Worm (Caenorhabditis elegans) whole organism, early embryonic: ENCODE results near the gene C31H1.5.

Experiments used
- B0310.2 ChIP-seq: sonication (generic microtip); optimal IDR thresholded peaks from 2 replicates; lab custom pipeline; 2016; ENCODE audit warnings: mild to moderate bottlenecking, missing genetic modification characterization, missing compliant biosample characterization
- F13C5.2 ChIP-seq: sonication (generic microtip); optimal IDR thresholded peaks from 2 replicates; lab custom pipeline; 2017; ENCODE audit warnings: mild to moderate bottlenecking, missing genetic modification characterization, inconsistent platforms, missing compliant biosample characterization
- aly-1 ChIP-seq: sonication (generic microtip); optimal IDR thresholded peaks from 2 replicates; lab custom pipeline; 2016; ENCODE audit warnings: missing genetic modification characterization, missing compliant biosample characterization
- ama-1 ChIP-seq: fragments of 150-350 bp; optimal IDR thresholded peaks from 2 replicates; lab custom pipeline; 2014
- ceh-13 ChIP-seq: fragments of 200-800 bp; sonication (Bioruptor generic); optimal IDR thresholded peaks from 2 replicates; lab custom pipeline; 2018; ENCODE audit warnings: mild to moderate bottlenecking, missing genetic modification characterization, missing compliant biosample characterization
- ceh-36 ChIP-seq: sonication (generic microtip); optimal IDR thresholded peaks from 2 replicates; lab custom pipeline; 2016; ENCODE audit warnings: missing genetic modification characterization, inconsistent platforms, missing compliant biosample characterization
- ets-7 ChIP-seq: sonication (generic microtip); optimal IDR thresholded peaks from 2 replicates; lab custom pipeline; 2016; ENCODE audit warnings: missing genotype, missing genetic modification characterization, missing compliant biosample characterization
- flt-1 ChIP-seq: fragments of 200-800 bp; sonication (Bioruptor generic); IDR thresholded peaks from 2 replicates; pipeline ENCODE4 v1.3.6; 2022; ENCODE audit warnings: missing genetic modification characterization, missing compliant biosample characterization
- hmbx-1 ChIP-seq: sonication (generic microtip); optimal IDR thresholded peaks from 2 replicates; lab custom pipeline; 2016; ENCODE audit warnings: mild to moderate bottlenecking, missing genetic modification characterization, missing compliant biosample characterization
- hmg-4 ChIP-seq: fragments of 200-800 bp; sonication (Bioruptor generic); optimal IDR thresholded peaks from 2 replicates; lab custom pipeline; 2018; ENCODE audit warnings: mild to moderate bottlenecking, missing genetic modification characterization, missing compliant biosample characterization
- hnd-1 ChIP-seq: sonication (generic microtip); optimal IDR thresholded peaks from 2 replicates; lab custom pipeline; 2016; ENCODE audit warnings: missing genetic modification characterization, missing compliant biosample characterization
- pes-1 ChIP-seq: fragments of 200-800 bp; sonication (Bioruptor generic); IDR thresholded peaks from 2 replicates; pipeline ENCODE4 v1.3.6; 2022; ENCODE audit warnings: missing genetic modification reagents, missing genetic modification characterization, missing compliant biosample characterization
- scrt-1 ChIP-seq: fragments of 200-800 bp; sonication (Bioruptor generic); IDR thresholded peaks from 2 replicates; pipeline ENCODE4 v1.3.6; 2022; ENCODE audit warnings: missing genetic modification characterization, missing compliant biosample characterization
- sea-1 ChIP-seq: fragments of 200-800 bp; sonication (Bioruptor generic); conservative IDR thresholded peaks from 2 replicates; pipeline ENCODE4 v1.3.6; 2022; ENCODE audit warnings: missing genetic modification characterization, missing compliant biosample characterization
- tbx-11 ChIP-seq: fragments of 200-800 bp; sonication (Bioruptor generic); IDR thresholded peaks from 2 replicates; pipeline ENCODE4 v1.3.6; 2022; ENCODE audit warnings: missing genetic modification characterization, missing compliant biosample characterization
- tbx-37 ChIP-seq: fragments of 200-800 bp; sonication (Bioruptor generic); conservative IDR thresholded peaks from 2 replicates; pipeline ENCODE4 v1.3.6; 2022; ENCODE audit warnings: missing genetic modification reagents, missing genetic modification characterization, missing compliant biosample characterization
- tra-4 ChIP-seq: sonication (generic microtip); optimal IDR thresholded peaks from 2 replicates; lab custom pipeline; 2017; ENCODE audit warnings: missing genetic modification characterization, missing compliant biosample characterization

C31H1.5 gene

ce11 chrIV:5790993-5791392 lies 5.6 kb downstream of the C31H1.5 start, which contains the start of gene C31H1.2:
Gene C31H1.2, plus strand, starts transcription at chrIV:5791293.
- TF ChIP-seq B0310.2 (tag; lab: Kevin White, UChicago) = no peak
- no peak for TF ChIP-seq tbx-37 (GFP tag; lab: Robert Waterston, UW)
- TF ChIP-seq flt-1 (GFP tag; lab: Robert Waterston, UW) = no peak
- TF ChIP-seq ceh-13 (GFP tag; lab: Kevin White, UChicago) = no peak
- TF ChIP-seq ama-1 (lab: Kevin White, UChicago) = no peak

DNA sequence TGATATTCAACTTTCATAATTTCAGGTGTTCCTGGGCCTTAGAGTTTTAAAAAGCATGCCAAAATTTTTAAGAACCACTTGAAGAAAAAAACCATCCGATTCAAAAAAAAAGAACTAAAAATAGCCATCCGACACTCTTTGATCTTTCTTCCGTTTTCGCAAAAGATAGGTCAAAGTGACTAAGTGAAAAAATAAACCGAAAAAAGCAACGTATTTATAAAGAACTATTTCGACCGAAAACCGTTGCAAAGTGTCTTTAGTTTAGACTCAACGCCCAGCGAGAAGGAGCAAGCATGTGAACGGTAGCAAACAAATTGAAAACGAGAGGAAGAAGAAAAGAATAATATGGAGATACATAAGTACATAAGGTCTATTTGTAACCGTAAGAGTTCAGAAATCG lies 12.9 kb downstream of the C31H1.5 start:
- TF ChIP-seq B0310.2 (tag; lab: Kevin White, UChicago) (no peak), hmbx-1 (tag; lab: Kevin White, UChicago) (no peak), ama-1 (lab: Kevin White, UChicago) (no peak), ceh-36 (tag; lab: Kevin White, UChicago) (no peak), pes-1 (GFP tag; lab: Robert Waterston, UW) (no peak), tra-4 (tag; lab: Kevin White, UChicago) (no peak), F13C5.2 (tag; lab: Kevin White, UChicago) (no peak), ets-7 (tag; lab: Kevin White, UChicago) (no peak), scrt-1 (no peak), tbx-11 (GFP tag; lab: Robert Waterston, UW) (no peak), aly-1 (tag; lab: Kevin White, UChicago) (no peak), hmg-4 (no peak)

DNA sequence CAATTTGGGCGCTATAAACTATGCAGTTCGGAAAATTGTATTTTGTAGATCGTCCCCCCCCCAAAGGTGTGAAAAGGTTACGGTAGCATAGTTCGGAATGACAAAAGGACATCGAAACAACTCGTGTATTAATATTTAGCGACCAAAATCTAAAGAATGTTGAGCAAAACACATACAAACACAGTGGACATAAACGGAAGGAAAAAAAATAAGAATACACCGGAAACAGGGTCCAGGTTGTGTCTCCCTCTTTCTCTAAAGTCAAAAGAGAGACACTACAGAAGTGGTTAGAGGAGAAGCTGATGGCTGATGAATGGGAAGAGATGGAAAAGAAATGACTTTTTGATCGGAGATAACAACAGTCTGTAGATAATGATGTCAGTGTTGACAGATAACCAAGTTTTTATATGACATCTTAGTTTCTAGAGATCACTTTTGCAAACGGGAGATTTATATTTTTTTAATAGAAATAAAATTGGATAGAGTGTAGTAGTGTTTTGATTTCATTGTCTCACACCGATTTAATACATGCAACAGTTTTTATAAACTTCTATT lies 16.3 kb downstream of the C31H1.5 start:
- no peak for TF ChIP-seq ceh-13 (GFP tag; lab: Kevin White, UChicago)
- no peak for TF ChIP-seq sea-1 (GFP tag; lab: Robert Waterston, UW)
- TF ChIP-seq pes-1 (GFP tag; lab: Robert Waterston, UW) = no peak
- no peak for TF ChIP-seq hmg-4
- no peak for TF ChIP-seq tra-4 (tag; lab: Kevin White, UChicago)
- no peak for TF ChIP-seq hmbx-1 (tag; lab: Kevin White, UChicago)
- no peak for TF ChIP-seq B0310.2 (tag; lab: Kevin White, UChicago)
- no peak for TF ChIP-seq F13C5.2 (tag; lab: Kevin White, UChicago)
- no peak for TF ChIP-seq tbx-37 (GFP tag; lab: Robert Waterston, UW)
- no peak for TF ChIP-seq aly-1 (tag; lab: Kevin White, UChicago)
- no peak for TF ChIP-seq flt-1 (GFP tag; lab: Robert Waterston, UW)
- TF ChIP-seq ets-7 (tag; lab: Kevin White, UChicago) = no peak
- no peak for TF ChIP-seq ama-1 (lab: Kevin White, UChicago)
- no peak for TF ChIP-seq scrt-1

DNA sequence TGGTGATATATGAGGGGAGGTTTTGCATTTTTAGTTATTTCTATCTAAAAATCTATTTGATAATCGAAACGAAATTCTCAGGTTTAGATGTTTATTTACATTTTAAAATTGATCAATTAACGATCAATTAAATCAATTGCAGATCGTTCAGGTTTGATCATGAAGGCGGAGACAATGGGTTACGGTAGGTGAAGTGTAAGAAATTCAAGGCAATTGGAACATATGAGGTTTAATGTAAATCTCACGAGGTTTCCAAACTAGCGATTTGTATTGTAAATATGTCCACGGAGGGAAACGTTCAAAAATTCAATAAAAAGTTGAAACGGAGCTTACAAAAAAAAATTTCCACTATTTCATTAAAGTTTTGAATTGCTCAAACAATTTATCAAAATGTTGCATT lies 17.1 kb downstream of the C31H1.5 start:
- TF ChIP-seq ceh-13 (GFP tag; lab: Kevin White, UChicago) (no peak), F13C5.2 (tag; lab: Kevin White, UChicago) (no peak), pes-1 (GFP tag; lab: Robert Waterston, UW) (no peak), tbx-37 (GFP tag; lab: Robert Waterston, UW) (no peak), scrt-1 (no peak), hmg-4 (no peak), hmbx-1 (tag; lab: Kevin White, UChicago) (no peak), sea-1 (GFP tag; lab: Robert Waterston, UW) (no peak), B0310.2 (tag; lab: Kevin White, UChicago) (no peak)

DNA sequence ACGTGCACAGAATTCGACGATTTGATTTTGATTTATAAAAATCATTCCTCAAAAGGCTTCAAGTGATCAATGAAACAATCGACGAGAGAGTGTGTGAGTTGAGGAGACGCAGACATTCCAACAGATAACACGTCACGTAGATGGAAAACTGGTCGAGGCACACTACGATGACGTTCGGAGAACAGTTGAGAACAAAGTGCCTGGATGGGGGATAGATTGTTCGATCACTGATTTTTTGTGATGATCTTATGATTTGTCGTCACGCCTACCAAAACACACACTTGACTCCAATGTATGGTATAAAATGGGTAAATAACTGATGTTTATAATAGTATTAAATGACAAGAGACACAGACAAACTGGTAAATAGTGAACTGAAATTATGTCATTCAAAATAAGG lies 18.3 kb downstream of the C31H1.5 start:
- TF ChIP-seq ets-7 (tag; lab: Kevin White, UChicago) (no peak), flt-1 (GFP tag; lab: Robert Waterston, UW) (no peak), tbx-11 (GFP tag; lab: Robert Waterston, UW) (no peak), ama-1 (lab: Kevin White, UChicago) (no peak), ceh-13 (GFP tag; lab: Kevin White, UChicago) (no peak)

- TF ChIP-seq ama-1 (lab: Kevin White, UChicago) (no peak), tbx-37 (GFP tag; lab: Robert Waterston, UW) (no peak), scrt-1 (no peak), ets-7 (tag; lab: Kevin White, UChicago) (no peak), ceh-13 (GFP tag; lab: Kevin White, UChicago) (no peak), aly-1 (tag; lab: Kevin White, UChicago) (no peak), ceh-36 (tag; lab: Kevin White, UChicago) (no peak), hnd-1 (no peak), hmbx-1 (tag; lab: Kevin White, UChicago) (no peak), F13C5.2 (tag; lab: Kevin White, UChicago) (no peak), sea-1 (GFP tag; lab: Robert Waterston, UW) (no peak), tra-4 (tag; lab: Kevin White, UChicago) (no peak), hmg-4 (no peak), tbx-11 (GFP tag; lab: Robert Waterston, UW) (no peak), flt-1 (GFP tag; lab: Robert Waterston, UW) (no peak)
Observed at ce11 chrIV:5766804-5767203, 29.8 kb downstream of the C31H1.5 start.

DNA sequence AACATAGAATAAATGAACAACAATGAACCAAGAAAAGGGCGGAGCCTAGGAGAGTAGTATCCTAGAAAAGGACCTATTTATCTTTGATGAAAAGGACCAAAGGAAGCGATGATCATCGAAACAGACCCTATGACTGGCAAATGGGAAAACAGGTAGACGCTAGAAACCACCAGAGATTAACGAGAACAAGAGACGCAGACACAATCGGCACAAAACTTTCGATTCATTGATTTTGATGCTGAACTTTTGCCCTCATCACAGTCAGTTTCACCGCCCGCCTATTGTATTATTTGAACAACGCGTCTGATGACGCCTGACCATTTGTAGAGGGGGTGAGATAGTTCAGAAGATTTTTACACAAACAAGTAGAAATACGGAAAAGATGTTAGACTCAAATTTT lies 30.9 kb downstream of the C31H1.5 start:
- TF ChIP-seq hmg-4 = no peak
- no peak for TF ChIP-seq ceh-13 (GFP tag; lab: Kevin White, UChicago)
- TF ChIP-seq ets-7 (tag; lab: Kevin White, UChicago) = no peak
- TF ChIP-seq hnd-1 = no peak
- no peak for TF ChIP-seq sea-1 (GFP tag; lab: Robert Waterston, UW)
- TF ChIP-seq ceh-36 (tag; lab: Kevin White, UChicago) = no peak
- no peak for TF ChIP-seq ama-1 (lab: Kevin White, UChicago)
- TF ChIP-seq hmbx-1 (tag; lab: Kevin White, UChicago) = no peak
- TF ChIP-seq F13C5.2 (tag; lab: Kevin White, UChicago) = no peak
- no peak for TF ChIP-seq aly-1 (tag; lab: Kevin White, UChicago)
- TF ChIP-seq pes-1 (GFP tag; lab: Robert Waterston, UW) = no peak
- no peak for TF ChIP-seq B0310.2 (tag; lab: Kevin White, UChicago)
- no peak for TF ChIP-seq flt-1 (GFP tag; lab: Robert Waterston, UW)
- TF ChIP-seq tbx-11 (GFP tag; lab: Robert Waterston, UW) = no peak
